Fruit fly (Drosophila melanogaster) whole organism, embryonic: ENCODE measurements around the gene CG7565.

ENCODE experiments used
- Awh ChIP-seq: fragments of 200-800 bp; sonication (Bioruptor generic); IDR thresholded peaks from 2 replicates; pipeline ENCODE4, ENCODE4 v1.3.6; 2022; ENCODE audit warnings: missing biosample characterization, missing genetic modification characterization
- Blimp-1 ChIP-seq: fragments of 200-800 bp; sonication (Bioruptor generic); optimal IDR thresholded peaks from 3 replicates; lab custom pipeline; 2018; ENCODE audit warnings: missing biosample characterization, missing genetic modification characterization, mild to moderate bottlenecking, moderate library complexity, missing genetic modification reagents
- CG10147 ChIP-seq: fragments of 200-800 bp; sonication (Bioruptor generic); optimal IDR thresholded peaks from 2 replicates; lab custom pipeline; 2019; ENCODE audit warnings: missing biosample characterization, mild to moderate bottlenecking, missing genetic modification characterization, moderate library complexity
- CG10209 ChIP-seq: fragments of 200-800 bp; sonication (Bioruptor generic); optimal IDR thresholded peaks from 3 replicates; lab custom pipeline; 2017; ENCODE audit warnings: missing biosample characterization, mild to moderate bottlenecking, missing genetic modification characterization, missing genetic modification reagents
- CG11456 ChIP-seq: fragments of 200-800 bp; sonication (Bioruptor generic); IDR thresholded peaks from 3 replicates; pipeline ENCODE4 v1.3.6; 2022; ENCODE audit warnings: missing biosample characterization, missing genetic modification characterization
- CG11504 ChIP-seq: fragments of 200-800 bp; sonication (Bioruptor generic); optimal IDR thresholded peaks from 3 replicates; lab custom pipeline; 2019; ENCODE audit warnings: missing biosample characterization, mild to moderate bottlenecking, missing genetic modification characterization, moderate library complexity
- CG15696 ChIP-seq: fragments of 200-800 bp; sonication (Bioruptor generic); optimal IDR thresholded peaks from 2 replicates; lab custom pipeline; 2019; ENCODE audit warnings: missing biosample characterization, mild to moderate bottlenecking, missing genetic modification characterization, moderate library complexity
- CG2712 ChIP-seq: fragments of 200-800 bp; optimal IDR thresholded peaks from 3 replicates; lab custom pipeline; 2019; ENCODE audit warnings: missing biosample characterization, mild to moderate bottlenecking, missing genetic modification characterization, moderate library complexity
- CG31388 ChIP-seq: fragments of 200-800 bp; sonication (Bioruptor generic); optimal IDR thresholded peaks from 2 replicates; lab custom pipeline; 2016; ENCODE audit warnings: missing biosample characterization, missing genetic modification characterization
- CG31441 ChIP-seq: fragments of 200-800 bp; sonication (Bioruptor generic); IDR thresholded peaks from 2 replicates; pipeline ENCODE4 v1.3.6; 2022; ENCODE audit warnings: missing biosample characterization, missing genetic modification characterization
- CG3281 ChIP-seq: fragments of 200-800 bp; sonication (Bioruptor generic); optimal IDR thresholded peaks from 3 replicates; lab custom pipeline; 2017; ENCODE audit warnings: missing biosample characterization, mild to moderate bottlenecking, missing genetic modification characterization
- CG33557 ChIP-seq: fragments of 200-800 bp; sonication (Bioruptor generic); optimal IDR thresholded peaks from 2 replicates; lab custom pipeline; 2019; ENCODE audit warnings: missing biosample characterization, mild to moderate bottlenecking, missing genetic modification characterization, moderate library complexity
- CG4282 ChIP-seq: fragments of 200-800 bp; sonication (Bioruptor generic); optimal IDR thresholded peaks from 2 replicates; lab custom pipeline; 2016; ENCODE audit warnings: missing biosample characterization, missing genetic modification characterization
- CG4424 ChIP-seq: fragments of 200-800 bp; sonication (Bioruptor generic); optimal IDR thresholded peaks from 3 replicates; lab custom pipeline; 2016; ENCODE audit warnings: missing biosample characterization, missing genetic modification characterization
- CG6854 ChIP-seq: fragments of 200-800 bp; sonication (Bioruptor generic); optimal IDR thresholded peaks from 3 replicates; lab custom pipeline; 2017; ENCODE audit warnings: missing biosample characterization, mild to moderate bottlenecking, missing genetic modification characterization
- CG7745 ChIP-seq: fragments of 200-800 bp; sonication (Bioruptor generic); optimal IDR thresholded peaks from 2 replicates; lab custom pipeline; 2018; ENCODE audit warnings: missing biosample characterization, mild to moderate bottlenecking, missing genetic modification characterization, moderate library complexity
- CG7987 ChIP-seq: fragments of 200-800 bp; sonication (Bioruptor generic); optimal IDR thresholded peaks from 2 replicates; lab custom pipeline; 2018; ENCODE audit warnings: missing biosample characterization, mild to moderate bottlenecking, missing genetic modification characterization, moderate library complexity
- CG8478 ChIP-seq: fragments of >200 bp; optimal IDR thresholded peaks from 2 replicates; lab custom pipeline; 2018
- CG9797 ChIP-seq: fragments of 200-800 bp; sonication (Bioruptor generic); optimal IDR thresholded peaks from 3 replicates; lab custom pipeline; 2018; ENCODE audit warnings: missing biosample characterization, mild to moderate bottlenecking, missing genetic modification characterization
- CTCF ChIP-seq: fragments of 200-800 bp; sonication (Bioruptor generic); optimal IDR thresholded peaks from 2 replicates; lab custom pipeline; 2017; ENCODE audit warnings: missing biosample characterization, mild to moderate bottlenecking, missing genetic modification characterization, moderate library complexity
- Dek ChIP-seq: fragments of 200-800 bp; sonication (Bioruptor generic); optimal IDR thresholded peaks from 3 replicates; lab custom pipeline; 2019; ENCODE audit warnings: missing biosample characterization, mild to moderate bottlenecking, missing genetic modification characterization, moderate library complexity
- ERR ChIP-seq: fragments of 200-800 bp; sonication (Bioruptor generic); optimal IDR thresholded peaks from 2 replicates; lab custom pipeline; 2016; ENCODE audit warnings: missing biosample characterization, missing genetic modification characterization
- H2.0 ChIP-seq: fragments of 200-800 bp; sonication (Bioruptor generic); IDR thresholded peaks from 2 replicates; pipeline ENCODE4 v1.3.6; 2022; ENCODE audit warnings: missing biosample characterization, missing genetic modification characterization
- NFAT ChIP-seq: fragments of 200-800 bp; sonication (Bioruptor generic); IDR thresholded peaks from 2 replicates; pipeline ENCODE4 v1.3.6; 2022; ENCODE audit warnings: missing biosample characterization, missing genetic modification characterization
- Opbp ChIP-seq: fragments of 200-800 bp; sonication (Bioruptor generic); IDR thresholded peaks from 3 replicates; pipeline ENCODE4 v1.3.6; 2022; ENCODE audit warnings: missing biosample characterization, missing genetic modification characterization; ENCODE audit not compliant: partially characterized antibody
- Poxn ChIP-seq: fragments of 200-800 bp; sonication (Bioruptor generic); IDR thresholded peaks from 2 replicates; pipeline ENCODE4 v1.3.6; 2022; ENCODE audit warnings: missing biosample characterization, missing genetic modification characterization
- Ssrp ChIP-seq: fragments of 200-800 bp; sonication (Bioruptor generic); optimal IDR thresholded peaks from 2 replicates; lab custom pipeline; 2018; ENCODE audit warnings: missing biosample characterization, mild to moderate bottlenecking, missing genetic modification characterization, moderate library complexity
- Xrp1 ChIP-seq: fragments of 200-800 bp; sonication (Bioruptor generic); IDR thresholded peaks from 2 replicates; pipeline ENCODE4 v1.3.6; 2022; ENCODE audit warnings: missing biosample characterization, missing genetic modification characterization
- bsh ChIP-seq, 2 experiments: fragments of 200-800 bp; sonication (Bioruptor generic); optimal IDR thresholded peaks; 2 replicates each; lab custom pipeline; 2017 to 2018; ENCODE audit warnings: mild to moderate bottlenecking in 2 of 2, missing biosample characterization in 2 of 2, missing genetic modification characterization in 2 of 2, moderate library complexity in 1 of 2
- cwo ChIP-seq: fragments of 200-800 bp; sonication (Bioruptor generic); optimal IDR thresholded peaks from 3 replicates; lab custom pipeline; 2017; ENCODE audit warnings: missing biosample characterization, missing genetic modification characterization, mild to moderate bottlenecking, moderate library complexity, missing genetic modification reagents
- fd102C ChIP-seq: fragments of 200-800 bp; sonication (Bioruptor generic); optimal IDR thresholded peaks from 2 replicates; lab custom pipeline; 2018; ENCODE audit warnings: missing biosample characterization, mild to moderate bottlenecking, missing genetic modification characterization, moderate library complexity
- fu2 ChIP-seq: fragments of 200-800 bp; sonication (Bioruptor generic); optimal IDR thresholded peaks from 2 replicates; lab custom pipeline; 2016; ENCODE audit warnings: missing biosample characterization, missing genetic modification characterization
- gcm2 ChIP-seq: fragments of 200-800 bp; sonication (Bioruptor generic); optimal IDR thresholded peaks from 2 replicates; lab custom pipeline; 2016; ENCODE audit warnings: missing biosample characterization, missing genetic modification characterization
- gem ChIP-seq: fragments of 200-800 bp; sonication (Bioruptor generic); optimal IDR thresholded peaks from 2 replicates; lab custom pipeline; 2019; ENCODE audit warnings: missing biosample characterization, mild to moderate bottlenecking, missing genetic modification characterization, moderate library complexity
- grn ChIP-seq: fragments of 200-800 bp; sonication (Bioruptor generic); optimal IDR thresholded peaks from 3 replicates; lab custom pipeline; 2017; ENCODE audit warnings: missing biosample characterization, missing genetic modification characterization
- jumu ChIP-seq: fragments of 200-800 bp; sonication (Bioruptor generic); optimal IDR thresholded peaks from 3 replicates; lab custom pipeline; 2016; ENCODE audit warnings: missing biosample characterization, missing genetic modification characterization
- kay ChIP-seq: fragments of 200-800 bp; sonication (Bioruptor generic); optimal IDR thresholded peaks from 2 replicates; lab custom pipeline; 2016; ENCODE audit warnings: missing biosample characterization, missing genetic modification characterization
- kni ChIP-seq: fragments of 200-800 bp; sonication (Bioruptor generic); optimal IDR thresholded peaks from 3 replicates; lab custom pipeline; 2017; ENCODE audit warnings: mild to moderate bottlenecking, missing biosample characterization, missing genetic modification reagents, missing genetic modification characterization
- lilli ChIP-seq: fragments of 200-800 bp; sonication (Bioruptor generic); optimal IDR thresholded peaks from 3 replicates; lab custom pipeline; 2016; ENCODE audit warnings: missing biosample characterization, missing genetic modification characterization
- pb ChIP-seq: fragments of 200-800 bp; sonication (Bioruptor generic); optimal IDR thresholded peaks from 3 replicates; lab custom pipeline; 2016; ENCODE audit warnings: missing biosample characterization, missing genetic modification characterization
- pho ChIP-seq: fragments of 200-800 bp; sonication (Bioruptor generic); optimal IDR thresholded peaks from 2 replicates; lab custom pipeline; 2016; ENCODE audit warnings: missing biosample characterization, missing genetic modification characterization
- salm ChIP-seq: fragments of 200-800 bp; sonication (Bioruptor generic); optimal IDR thresholded peaks from 2 replicates; lab custom pipeline; 2018; ENCODE audit warnings: missing biosample characterization, mild to moderate bottlenecking, missing genetic modification characterization
- sima ChIP-seq: fragments of 200-800 bp; sonication (Bioruptor generic); optimal IDR thresholded peaks from 2 replicates; lab custom pipeline; 2016; ENCODE audit warnings: missing biosample characterization, missing genetic modification characterization
- slp2 ChIP-seq: fragments of 200-800 bp; sonication (Bioruptor generic); optimal IDR thresholded peaks from 2 replicates; lab custom pipeline; 2016; ENCODE audit warnings: missing biosample characterization, missing genetic modification characterization
- sna ChIP-seq: fragments of 200-800 bp; sonication (Bioruptor generic); IDR thresholded peaks from 2 replicates; pipeline ENCODE4 v1.3.6; 2022; ENCODE audit warnings: missing biosample characterization, missing genetic modification characterization; ENCODE audit not compliant: partially characterized antibody
- ssp ChIP-seq: fragments of 200-800 bp; sonication (Bioruptor generic); IDR thresholded peaks from 2 replicates; pipeline ENCODE4 v1.3.6; 2022; ENCODE audit warnings: missing biosample characterization, missing genetic modification characterization
- stc ChIP-seq: fragments of 200-800 bp; sonication (Bioruptor generic); IDR thresholded peaks from 2 replicates; pipeline ENCODE4 v1.3.6; 2022; ENCODE audit warnings: missing biosample characterization, missing genetic modification characterization
- tin ChIP-seq: fragments of 200-800 bp; sonication (Bioruptor generic); optimal IDR thresholded peaks from 3 replicates; lab custom pipeline; 2016; ENCODE audit warnings: missing biosample characterization, missing genetic modification characterization
- tio ChIP-seq: fragments of 200-800 bp; sonication (Bioruptor generic); optimal IDR thresholded peaks from 2 replicates; lab custom pipeline; 2017; ENCODE audit warnings: missing biosample characterization, missing genetic modification characterization, inconsistent platforms
- trem ChIP-seq: fragments of 200-800 bp; optimal IDR thresholded peaks from 3 replicates; lab custom pipeline; 2019; ENCODE audit warnings: missing biosample characterization, mild to moderate bottlenecking, missing genetic modification characterization, moderate library complexity
- unpg ChIP-seq: fragments of 200-800 bp; sonication (Bioruptor generic); optimal IDR thresholded peaks from 3 replicates; lab custom pipeline; 2018; ENCODE audit warnings: missing biosample characterization, mild to moderate bottlenecking, missing genetic modification characterization, moderate library complexity
- vfl ChIP-seq: fragments of 200-800 bp; sonication (Bioruptor generic); optimal IDR thresholded peaks from 2 replicates; lab custom pipeline; 2016; ENCODE audit warnings: missing biosample characterization, missing genetic modification characterization

Gene CG7565

DNA sequence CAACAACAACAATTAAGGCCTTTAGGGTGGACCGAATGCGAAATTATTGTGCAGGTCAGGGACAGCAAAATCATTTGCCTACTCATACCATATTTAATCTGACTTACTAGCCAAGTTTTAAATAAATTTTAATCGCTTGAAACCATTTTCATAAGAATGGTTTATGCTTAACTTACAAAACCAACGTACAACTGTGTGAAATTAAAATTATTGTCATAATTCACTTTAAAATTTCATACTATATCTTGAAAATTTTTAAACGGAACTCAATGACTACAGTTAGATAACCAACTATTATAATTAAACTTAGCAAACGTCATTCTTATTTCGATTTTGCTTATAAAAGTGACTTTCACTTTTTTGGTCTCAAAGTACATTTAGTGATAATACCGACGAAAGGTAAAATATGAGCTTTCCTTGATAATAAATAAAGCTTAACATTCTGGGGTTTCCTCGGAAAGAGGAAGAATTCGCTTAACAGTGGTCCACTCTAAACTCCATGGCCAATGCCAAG, 34.8 kb downstream of the CG7565 start (continued):
- TF ChIP-seq Awh (GFP tag; lab: Robert Waterston, UW) = no peak; the same call in 1 of the 2 replicates
- no peak for TF ChIP-seq CG15696 (tag; lab: Kevin White, UChicago)
- peak; percentile 9 for TF ChIP-seq lilli (GFP tag; lab: Kevin White, UChicago)
- TF ChIP-seq CG10147 (GFP tag; lab: Kevin White, UChicago) = peak; percentile 1
- no peak for TF ChIP-seq slp2 (GFP tag; lab: Kevin White, UChicago)
- peak; percentile 57 for TF ChIP-seq Blimp-1 (GFP tag; lab: Kevin White, UChicago)
- no peak for TF ChIP-seq kay (GFP tag; lab: Kevin White, UChicago)
- TF ChIP-seq Dek (tag; lab: Kevin White, UChicago) = no peak
- no peak for TF ChIP-seq jumu (GFP tag; lab: Kevin White, UChicago)
- TF ChIP-seq NFAT (GFP tag; lab: Robert Waterston, UW) = no peak
- no peak for TF ChIP-seq Poxn
- no peak for TF ChIP-seq fu2
- TF ChIP-seq CG31441 = peak; percentile 54; the same call in 1 of the 2 replicates
- no peak for TF ChIP-seq CG33557
- TF ChIP-seq CG31388 = no peak
- peak; percentile 40 for TF ChIP-seq cwo
- no peak for TF ChIP-seq ERR
- TF ChIP-seq pho (GFP tag; lab: Kevin White, UChicago) = peak; percentile 11
- no peak for TF ChIP-seq kni (GFP tag; lab: Kevin White, UChicago)
- TF ChIP-seq ssp (GFP tag; lab: Robert Waterston, UW) = no peak
- TF ChIP-seq CG11456 (GFP tag; lab: Robert Waterston, UW) = no peak
- TF ChIP-seq CG3281 = peak; percentile 68
- no peak for TF ChIP-seq salm (tag; lab: Kevin White, UChicago)
- no peak for TF ChIP-seq CG4282 (GFP tag; lab: Kevin White, UChicago)
- TF ChIP-seq CG7987 = no peak
- TF ChIP-seq unpg = peak; percentile 23
- TF ChIP-seq gem (tag; lab: Kevin White, UChicago) = peak; percentile 61
- no peak for TF ChIP-seq CG6854 (GFP tag; lab: Kevin White, UChicago)
- no peak for TF ChIP-seq Opbp (GFP tag; lab: Robert Waterston, UW)
- peak; percentile 39; the same call in 1 of the 2 replicates for TF ChIP-seq stc (GFP tag; lab: Robert Waterston, UW)
- TF ChIP-seq tio (GFP tag; lab: Kevin White, UChicago) = peak; percentile 40
- TF ChIP-seq CG4424 (GFP tag; lab: Kevin White, UChicago) = peak; percentile 48
- TF ChIP-seq bsh (GFP tag; optimal IDR thresholded peaks at IDR 0.05; lab: Kevin White, UChicago) = peak; percentile 13 to 93
- TF ChIP-seq gcm2 = no peak
- TF ChIP-seq vfl (GFP tag; lab: Kevin White, UChicago) = no peak
- TF ChIP-seq Ssrp (tag; lab: Kevin White, UChicago) = peak; percentile 41
- TF ChIP-seq pb (GFP tag; lab: Kevin White, UChicago) = no peak
- peak; percentile 2 for TF ChIP-seq CG10209 (GFP tag; lab: Kevin White, UChicago)
- TF ChIP-seq CG2712 (tag; lab: Kevin White, UChicago) = peak; percentile 46
- no peak for TF ChIP-seq CG9797
- TF ChIP-seq trem = peak; percentile 33
- peak; percentile 36 for TF ChIP-seq tin (GFP tag; lab: Kevin White, UChicago)
- TF ChIP-seq CTCF (GFP tag; lab: Kevin White, UChicago) = no peak
- TF ChIP-seq fd102C (GFP tag; lab: Kevin White, UChicago) = no peak
- no peak for TF ChIP-seq H2.0
- TF ChIP-seq grn (GFP tag; lab: Kevin White, UChicago) = no peak
- TF ChIP-seq CG7745 = no peak
- TF ChIP-seq CG11504 = peak; percentile 71
- TF ChIP-seq sna (GFP tag; lab: Robert Waterston, UW) = no peak
- no peak for TF ChIP-seq CG8478 (lab: Kevin White, UChicago)
- TF ChIP-seq sima (GFP tag; lab: Kevin White, UChicago) = no peak
- peak; percentile 46 for TF ChIP-seq Xrp1 (GFP tag; lab: Robert Waterston, UW)
